Worm (Caenorhabditis elegans) whole organism, early embryonic: ENCODE data around the gene F12A10.8.

Source experiments
- F13C5.2 ChIP-seq: sonication (generic microtip); optimal IDR thresholded peaks from 2 replicates; lab custom pipeline; 2017; ENCODE audit warnings: mild to moderate bottlenecking, missing genetic modification characterization, inconsistent platforms, missing compliant biosample characterization
- aly-1 ChIP-seq: sonication (generic microtip); optimal IDR thresholded peaks from 2 replicates; lab custom pipeline; 2016; ENCODE audit warnings: missing genetic modification characterization, missing compliant biosample characterization
- ama-1 ChIP-seq: fragments of 150-350 bp; optimal IDR thresholded peaks from 2 replicates; lab custom pipeline; 2014
- tra-4 ChIP-seq: sonication (generic microtip); optimal IDR thresholded peaks from 2 replicates; lab custom pipeline; 2017; ENCODE audit warnings: missing genetic modification characterization, missing compliant biosample characterization

- TF ChIP-seq aly-1 (no peak), F13C5.2 (tag; lab: Kevin White, UChicago) (no peak), tra-4 (tag; lab: Kevin White, UChicago) (no peak), ama-1 (lab: Kevin White, UChicago) (no peak)
Measured at ce11 chrII:5527841-5528240, 27.0 kb upstream of the F12A10.8 start, which contains the start of gene ZK177.1.
